Fruit fly (Drosophila melanogaster) whole organism, embryonic: ENCODE data around the gene CG9117.

ENCODE experiments used
- Asciz ChIP-seq: fragments of 200-800 bp; sonication (Bioruptor generic); optimal IDR thresholded peaks from 2 replicates; lab custom pipeline; 2017; ENCODE audit warnings: missing biosample characterization, mild to moderate bottlenecking, missing genetic modification characterization, missing genetic modification reagents
- Atf-2 ChIP-seq: fragments of 200-800 bp; sonication (Bioruptor generic); optimal IDR thresholded peaks from 2 replicates; lab custom pipeline; 2016; ENCODE audit warnings: missing biosample characterization, missing genetic modification characterization
- Atf3 ChIP-seq: fragments of 200-800 bp; sonication (Bioruptor generic); optimal IDR thresholded peaks from 3 replicates; lab custom pipeline; 2016; ENCODE audit warnings: missing biosample characterization, missing genetic modification characterization
- B-H1 ChIP-seq: fragments of 200-800 bp; sonication (Bioruptor generic); IDR thresholded peaks from 3 replicates; pipeline ENCODE4 v1.3.6; 2022; ENCODE audit warnings: missing biosample characterization, missing genetic modification characterization
- C15 ChIP-seq: fragments of 200-800 bp; sonication (Bioruptor generic); IDR thresholded peaks from 3 replicates; pipeline ENCODE4 v1.3.6; 2022; ENCODE audit warnings: missing biosample characterization, missing genetic modification characterization
- CG10366 ChIP-seq: fragments of 200-800 bp; sonication (Bioruptor generic); IDR thresholded peaks from 2 replicates; pipeline ENCODE4 v1.3.6; 2022; ENCODE audit warnings: missing biosample characterization, missing genetic modification characterization
- CG10543 ChIP-seq: fragments of 200-800 bp; sonication (Bioruptor generic); optimal IDR thresholded peaks from 3 replicates; lab custom pipeline; 2017; ENCODE audit warnings: missing biosample characterization, mild to moderate bottlenecking, missing genetic modification characterization, moderate library complexity
- CG11456 ChIP-seq: fragments of 200-800 bp; sonication (Bioruptor generic); IDR thresholded peaks from 3 replicates; pipeline ENCODE4 v1.3.6; 2022; ENCODE audit warnings: missing biosample characterization, missing genetic modification characterization
- CG11560 ChIP-seq: fragments of 200-800 bp; sonication (Bioruptor generic); IDR thresholded peaks from 3 replicates; pipeline ENCODE4 v1.3.6; 2022; ENCODE audit warnings: missing biosample characterization, missing genetic modification characterization
- CG12219 ChIP-seq: fragments of 200-800 bp; sonication (Bioruptor generic); optimal IDR thresholded peaks from 3 replicates; lab custom pipeline; 2018; ENCODE audit warnings: missing biosample characterization, mild to moderate bottlenecking, missing genetic modification characterization
- CG12299 ChIP-seq: fragments of 200-800 bp; sonication (Bioruptor generic); optimal IDR thresholded peaks from 2 replicates; lab custom pipeline; 2018; ENCODE audit warnings: missing biosample characterization, mild to moderate bottlenecking, missing genetic modification characterization
- CG13123 ChIP-seq: fragments of 200-800 bp; sonication (Bioruptor generic); optimal IDR thresholded peaks from 2 replicates; lab custom pipeline; 2016; ENCODE audit warnings: missing biosample characterization, missing genetic modification characterization
- CG14710 ChIP-seq: fragments of 200-800 bp; sonication (Bioruptor generic); optimal IDR thresholded peaks from 3 replicates; lab custom pipeline; 2019; ENCODE audit warnings: missing biosample characterization, mild to moderate bottlenecking, missing genetic modification characterization, moderate library complexity
- CG15696 ChIP-seq: fragments of 200-800 bp; sonication (Bioruptor generic); optimal IDR thresholded peaks from 2 replicates; lab custom pipeline; 2019; ENCODE audit warnings: missing biosample characterization, mild to moderate bottlenecking, missing genetic modification characterization, moderate library complexity
- CG1647 ChIP-seq: fragments of 200-800 bp; sonication (Bioruptor generic); optimal IDR thresholded peaks from 3 replicates; lab custom pipeline; 2016; ENCODE audit warnings: missing biosample characterization, missing genetic modification characterization
- CG17186 ChIP-seq: fragments of 200-800 bp; sonication (Bioruptor generic); optimal IDR thresholded peaks from 3 replicates; lab custom pipeline; 2017; ENCODE audit warnings: missing biosample characterization, missing genetic modification reagents, missing genetic modification characterization
- CG17385 ChIP-seq: fragments of 200-800 bp; sonication (Bioruptor generic); optimal IDR thresholded peaks from 3 replicates; lab custom pipeline; 2018; ENCODE audit warnings: missing biosample characterization, mild to moderate bottlenecking, missing genetic modification characterization
- CG17802 ChIP-seq: fragments of 200-800 bp; sonication (Bioruptor generic); optimal IDR thresholded peaks from 2 replicates; lab custom pipeline; 2018; ENCODE audit warnings: missing biosample characterization, mild to moderate bottlenecking, missing genetic modification characterization, moderate library complexity
- CG18011 ChIP-seq: fragments of 200-800 bp; sonication (Bioruptor generic); optimal IDR thresholded peaks from 2 replicates; lab custom pipeline; 2017; ENCODE audit warnings: missing biosample characterization, missing genetic modification characterization, mild to moderate bottlenecking, moderate library complexity, missing genotype
- CG2199 ChIP-seq: fragments of 200-800 bp; sonication (Bioruptor generic); IDR thresholded peaks from 3 replicates; pipeline ENCODE4 v1.3.6; 2022; ENCODE audit warnings: missing biosample characterization, missing genetic modification characterization
- CG2712 ChIP-seq: fragments of 200-800 bp; optimal IDR thresholded peaks from 3 replicates; lab custom pipeline; 2019; ENCODE audit warnings: missing biosample characterization, mild to moderate bottlenecking, missing genetic modification characterization, moderate library complexity
- CG30020 ChIP-seq: fragments of 200-800 bp; optimal IDR thresholded peaks from 2 replicates; lab custom pipeline; 2019; ENCODE audit warnings: missing biosample characterization, mild to moderate bottlenecking, missing genetic modification characterization, moderate library complexity
- CG33213 ChIP-seq: fragments of 200-800 bp; sonication (Bioruptor generic); optimal IDR thresholded peaks from 3 replicates; lab custom pipeline; 2016; ENCODE audit warnings: missing biosample characterization, missing genetic modification characterization
- CG3407 ChIP-seq: fragments of 200-800 bp; sonication (Bioruptor generic); optimal IDR thresholded peaks from 2 replicates; lab custom pipeline; 2018; ENCODE audit warnings: missing biosample characterization, mild to moderate bottlenecking, missing genetic modification characterization
- CG42726 ChIP-seq: fragments of 200-800 bp; sonication (Bioruptor generic); IDR thresholded peaks from 2 replicates; pipeline ENCODE4 v1.3.6; 2022; ENCODE audit warnings: missing biosample characterization, missing genetic modification characterization; ENCODE audit not compliant: partially characterized antibody
- CG4360 ChIP-seq: fragments of 200-800 bp; sonication (Bioruptor generic); IDR thresholded peaks from 2 replicates; pipeline ENCODE4 v1.3.6; 2022; ENCODE audit warnings: missing biosample characterization, missing genetic modification characterization
- CG4730 ChIP-seq: fragments of 200-800 bp; sonication (Bioruptor generic); IDR thresholded peaks from 2 replicates; pipeline ENCODE4 v1.3.6; 2022; ENCODE audit warnings: missing biosample characterization, missing genetic modification characterization
- CG6254 ChIP-seq: fragments of 200-800 bp; sonication (Bioruptor generic); optimal IDR thresholded peaks from 3 replicates; lab custom pipeline; 2017; ENCODE audit warnings: mild to moderate bottlenecking, missing biosample characterization, missing genetic modification reagents, missing genetic modification characterization
- CG8924 ChIP-seq: fragments of 200-800 bp; optimal IDR thresholded peaks from 3 replicates; lab custom pipeline; 2019; ENCODE audit warnings: missing biosample characterization, mild to moderate bottlenecking, missing genetic modification characterization, moderate library complexity
- CG9609 ChIP-seq: fragments of 200-800 bp; sonication (Bioruptor generic); optimal IDR thresholded peaks from 3 replicates; lab custom pipeline; 2016; ENCODE audit warnings: missing biosample characterization, missing genetic modification characterization
- CrebB ChIP-seq: fragments of 200-800 bp; sonication (Bioruptor generic); optimal IDR thresholded peaks from 3 replicates; lab custom pipeline; 2018; ENCODE audit warnings: missing biosample characterization, mild to moderate bottlenecking, missing genetic modification characterization
- D ChIP-seq, 2 experiments: fragments of 200-800 bp in 1 of 2; fragments of >200 bp in 1 of 2; sonication (Bioruptor generic) in 1 of 2; optimal IDR thresholded peaks; 2 replicates in 1 of 2; 3 replicates in 1 of 2; lab custom pipeline; 2017; ENCODE audit warnings: mild to moderate bottlenecking in 1 of 2, missing biosample characterization in 1 of 2, missing genetic modification characterization in 1 of 2, missing genetic modification reagents in 1 of 2
- E2f1 ChIP-seq: fragments of 200-800 bp; sonication (Bioruptor generic); IDR thresholded peaks from 2 replicates; pipeline ENCODE4 v1.3.6; 2022; ENCODE audit warnings: missing biosample characterization, missing genetic modification characterization
- Gsc ChIP-seq: fragments of 200-800 bp; sonication (Bioruptor generic); IDR thresholded peaks from 2 replicates; pipeline ENCODE4 v1.3.6; 2022; ENCODE audit warnings: missing biosample characterization, missing genetic modification characterization
- Lhr ChIP-seq: fragments of 200-800 bp; sonication (Bioruptor generic); optimal IDR thresholded peaks from 3 replicates; lab custom pipeline; 2017; ENCODE audit warnings: mild to moderate bottlenecking, missing biosample characterization, missing genetic modification reagents, missing genetic modification characterization
- Lpt ChIP-seq: fragments of >200 bp; optimal IDR thresholded peaks from 2 replicates; lab custom pipeline; 2018; ENCODE audit warnings: missing biosample characterization, missing genetic modification characterization
- Max ChIP-seq: fragments of 200-800 bp; sonication (Bioruptor generic); optimal IDR thresholded peaks from 2 replicates; lab custom pipeline; 2016; ENCODE audit warnings: missing biosample characterization, mild to moderate bottlenecking, missing genetic modification characterization
- Scr ChIP-seq: fragments of 200-800 bp; sonication (Bioruptor generic); IDR thresholded peaks from 2 replicates; pipeline ENCODE4 v1.3.6; 2022; ENCODE audit warnings: missing biosample characterization, missing genetic modification characterization; ENCODE audit not compliant: partially characterized antibody
- caup ChIP-seq: fragments of 200-800 bp; sonication (Bioruptor generic); optimal IDR thresholded peaks from 3 replicates; lab custom pipeline; 2017; ENCODE audit warnings: missing biosample characterization, mild to moderate bottlenecking, missing genetic modification characterization, moderate library complexity; ENCODE audit not compliant: severe bottlenecking
- crc ChIP-seq: fragments of 200-800 bp; sonication (Bioruptor generic); optimal IDR thresholded peaks from 2 replicates; lab custom pipeline; 2016; ENCODE audit warnings: missing biosample characterization, missing genetic modification characterization
- fd3F ChIP-seq: fragments of 200-800 bp; sonication (Bioruptor generic); optimal IDR thresholded peaks from 2 replicates; lab custom pipeline; 2018; ENCODE audit warnings: missing biosample characterization, mild to moderate bottlenecking, missing genetic modification characterization, moderate library complexity
- lmd ChIP-seq: fragments of 200-800 bp; sonication (Bioruptor generic); IDR thresholded peaks from 2 replicates; pipeline ENCODE4 v1.3.6; 2022; ENCODE audit warnings: missing biosample characterization, missing genetic modification characterization
- mirr ChIP-seq: fragments of 200-800 bp; sonication (Bioruptor generic); optimal IDR thresholded peaks from 3 replicates; lab custom pipeline; 2018; ENCODE audit warnings: missing biosample characterization, mild to moderate bottlenecking, missing genetic modification characterization
- nerfin-2 ChIP-seq: fragments of 200-800 bp; sonication (Bioruptor generic); IDR thresholded peaks from 2 replicates; pipeline ENCODE4 v1.3.6; 2022; ENCODE audit warnings: missing biosample characterization, missing genetic modification characterization; ENCODE audit not compliant: partially characterized antibody
- phol ChIP-seq: fragments of 200-800 bp; sonication (Bioruptor generic); optimal IDR thresholded peaks from 3 replicates; lab custom pipeline; 2018; ENCODE audit warnings: missing biosample characterization, mild to moderate bottlenecking, missing genetic modification characterization, moderate library complexity
- salm ChIP-seq: fragments of 200-800 bp; sonication (Bioruptor generic); optimal IDR thresholded peaks from 2 replicates; lab custom pipeline; 2018; ENCODE audit warnings: missing biosample characterization, mild to moderate bottlenecking, missing genetic modification characterization
- sna ChIP-seq: fragments of 200-800 bp; sonication (Bioruptor generic); IDR thresholded peaks from 2 replicates; pipeline ENCODE4 v1.3.6; 2022; ENCODE audit warnings: missing biosample characterization, missing genetic modification characterization; ENCODE audit not compliant: partially characterized antibody
- tgo ChIP-seq: fragments of 200-800 bp; sonication (Bioruptor generic); IDR thresholded peaks from 3 replicates; pipeline ENCODE4 v1.3.6; 2022; ENCODE audit warnings: missing biosample characterization, missing genetic modification characterization
- zfh2 ChIP-seq: fragments of 200-800 bp; sonication (Bioruptor generic); optimal IDR thresholded peaks from 2 replicates; lab custom pipeline; 2016; ENCODE audit warnings: missing biosample characterization, missing genetic modification characterization

Gene CG9117

dm6 chr2L:6051212-6051621 lies 13.5 kb upstream of the CG9117 start (continued):
- peak; percentile 95 for TF ChIP-seq Max (GFP tag; lab: Kevin White, UChicago)
- no peak for TF ChIP-seq sna (GFP tag; lab: Robert Waterston, UW)
- TF ChIP-seq fd3F (GFP tag; lab: Kevin White, UChicago): peak; percentile 92
- TF ChIP-seq CG6254 (GFP tag; lab: Kevin White, UChicago): peak; percentile 95
- TF ChIP-seq lmd (GFP tag; lab: Robert Waterston, UW): peak; percentile 92
- no peak for TF ChIP-seq Lpt
- TF ChIP-seq CG42726 (GFP tag; lab: Robert Waterston, UW): no peak
- TF ChIP-seq CG30020 (tag; lab: Kevin White, UChicago): peak; percentile 70
- peak; percentile 96 for TF ChIP-seq mirr
- TF ChIP-seq Atf3: peak; percentile 80
- TF ChIP-seq CG15696 (tag; lab: Kevin White, UChicago): peak; percentile 89
- peak; percentile 89 for TF ChIP-seq B-H1 (GFP tag; lab: Robert Waterston, UW)
- TF ChIP-seq CG10543 (GFP tag; lab: Kevin White, UChicago): peak; percentile 96
- TF ChIP-seq CrebB: peak; percentile 98
- peak; percentile 93 for TF ChIP-seq CG11456 (GFP tag; lab: Robert Waterston, UW)
- TF ChIP-seq CG1647: peak; percentile 94
- peak; percentile 65 for TF ChIP-seq CG17802 (tag; lab: Kevin White, UChicago)
- peak; percentile 79 for TF ChIP-seq CG17186 (GFP tag; lab: Kevin White, UChicago)
- peak; percentile 85 for TF ChIP-seq zfh2 (GFP tag; lab: Kevin White, UChicago)
- peak; percentile 95 for TF ChIP-seq phol (tag; lab: Kevin White, UChicago)
- TF ChIP-seq E2f1 (GFP tag; lab: Robert Waterston, UW): peak; percentile 82
- peak; percentile 82; the same call in 1 of the 3 replicates for TF ChIP-seq C15
- TF ChIP-seq nerfin-2 (GFP tag; lab: Robert Waterston, UW): no peak
- peak; percentile 94 for TF ChIP-seq CG17385 (GFP tag; lab: Kevin White, UChicago)
- peak; percentile 99 for TF ChIP-seq CG12219 (GFP tag; lab: Kevin White, UChicago)
- TF ChIP-seq CG14710 (tag; lab: Kevin White, UChicago): peak; percentile 94
- TF ChIP-seq CG10366 (GFP tag; lab: Robert Waterston, UW): peak; percentile 95
- peak; percentile 98 for TF ChIP-seq CG2712 (tag; lab: Kevin White, UChicago)
- TF ChIP-seq CG4730: peak; percentile 69
- no peak; the same call in 1 of the 2 replicates for TF ChIP-seq Gsc
- no peak for TF ChIP-seq Scr
- TF ChIP-seq CG33213: peak; percentile 96
- TF ChIP-seq Asciz (GFP tag; lab: Kevin White, UChicago): peak; percentile 95
- peak; percentile 92 for TF ChIP-seq CG3407 (GFP tag; lab: Kevin White, UChicago)
- peak; percentile 94 for TF ChIP-seq salm
- TF ChIP-seq tgo (GFP tag; lab: Robert Waterston, UW): peak; percentile 94
- peak; percentile 86 for TF ChIP-seq Atf-2 (GFP tag; lab: Kevin White, UChicago)
- TF ChIP-seq crc (GFP tag; lab: Kevin White, UChicago): peak; percentile 90
- TF ChIP-seq CG12299 (tag; lab: Kevin White, UChicago): peak; percentile 97
- peak; percentile 98 for TF ChIP-seq CG8924
- TF ChIP-seq CG13123: peak; percentile 77
- peak; percentile 89; the same call in 2 of the 3 replicates for TF ChIP-seq CG2199 (GFP tag; lab: Robert Waterston, UW)
- peak; percentile 79 for TF ChIP-seq Lhr (GFP tag; lab: Kevin White, UChicago)
- peak; percentile 88 for TF ChIP-seq CG9609 (GFP tag; lab: Kevin White, UChicago)
- no peak for TF ChIP-seq D (optimal IDR thresholded peaks at IDR 0.05; lab: Kevin White, UChicago)
- peak; percentile 93 for TF ChIP-seq D (GFP tag; optimal IDR thresholded peaks at IDR 0.05; lab: Kevin White, UChicago)
- peak; percentile 97 for TF ChIP-seq caup (GFP tag; lab: Kevin White, UChicago)
- peak; percentile 86 for TF ChIP-seq CG18011 (GFP tag; lab: Kevin White, UChicago)
- peak; percentile 55; the same call in 1 of the 2 replicates for TF ChIP-seq CG4360 (GFP tag; lab: Robert Waterston, UW)
- TF ChIP-seq CG11560: peak; percentile 56; the same call in 2 of the 3 replicates
